Worm (Caenorhabditis elegans) whole organism, early embryonic: ENCODE data around the gene F46F5.5.

Experiments used
- B0310.2 ChIP-seq: sonication (generic microtip); optimal IDR thresholded peaks from 2 replicates; lab custom pipeline; 2016; ENCODE audit warnings: mild to moderate bottlenecking, missing genetic modification characterization, missing compliant biosample characterization
- F13C5.2 ChIP-seq: sonication (generic microtip); optimal IDR thresholded peaks from 2 replicates; lab custom pipeline; 2017; ENCODE audit warnings: mild to moderate bottlenecking, missing genetic modification characterization, inconsistent platforms, missing compliant biosample characterization
- aly-1 ChIP-seq: sonication (generic microtip); optimal IDR thresholded peaks from 2 replicates; lab custom pipeline; 2016; ENCODE audit warnings: missing genetic modification characterization, missing compliant biosample characterization
- ama-1 ChIP-seq: fragments of 150-350 bp; optimal IDR thresholded peaks from 2 replicates; lab custom pipeline; 2014
- ceh-13 ChIP-seq: fragments of 200-800 bp; sonication (Bioruptor generic); optimal IDR thresholded peaks from 2 replicates; lab custom pipeline; 2018; ENCODE audit warnings: mild to moderate bottlenecking, missing genetic modification characterization, missing compliant biosample characterization
- ceh-36 ChIP-seq: sonication (generic microtip); optimal IDR thresholded peaks from 2 replicates; lab custom pipeline; 2016; ENCODE audit warnings: missing genetic modification characterization, inconsistent platforms, missing compliant biosample characterization
- ets-7 ChIP-seq: sonication (generic microtip); optimal IDR thresholded peaks from 2 replicates; lab custom pipeline; 2016; ENCODE audit warnings: missing genotype, missing genetic modification characterization, missing compliant biosample characterization
- flt-1 ChIP-seq: fragments of 200-800 bp; sonication (Bioruptor generic); IDR thresholded peaks from 2 replicates; pipeline ENCODE4 v1.3.6; 2022; ENCODE audit warnings: missing genetic modification characterization, missing compliant biosample characterization
- hmbx-1 ChIP-seq: sonication (generic microtip); optimal IDR thresholded peaks from 2 replicates; lab custom pipeline; 2016; ENCODE audit warnings: mild to moderate bottlenecking, missing genetic modification characterization, missing compliant biosample characterization
- hmg-4 ChIP-seq: fragments of 200-800 bp; sonication (Bioruptor generic); optimal IDR thresholded peaks from 2 replicates; lab custom pipeline; 2018; ENCODE audit warnings: mild to moderate bottlenecking, missing genetic modification characterization, missing compliant biosample characterization
- hnd-1 ChIP-seq: sonication (generic microtip); optimal IDR thresholded peaks from 2 replicates; lab custom pipeline; 2016; ENCODE audit warnings: missing genetic modification characterization, missing compliant biosample characterization
- pes-1 ChIP-seq: fragments of 200-800 bp; sonication (Bioruptor generic); IDR thresholded peaks from 2 replicates; pipeline ENCODE4 v1.3.6; 2022; ENCODE audit warnings: missing genetic modification reagents, missing genetic modification characterization, missing compliant biosample characterization
- scrt-1 ChIP-seq: fragments of 200-800 bp; sonication (Bioruptor generic); IDR thresholded peaks from 2 replicates; pipeline ENCODE4 v1.3.6; 2022; ENCODE audit warnings: missing genetic modification characterization, missing compliant biosample characterization
- sea-1 ChIP-seq: fragments of 200-800 bp; sonication (Bioruptor generic); conservative IDR thresholded peaks from 2 replicates; pipeline ENCODE4 v1.3.6; 2022; ENCODE audit warnings: missing genetic modification characterization, missing compliant biosample characterization
- tbx-11 ChIP-seq: fragments of 200-800 bp; sonication (Bioruptor generic); IDR thresholded peaks from 2 replicates; pipeline ENCODE4 v1.3.6; 2022; ENCODE audit warnings: missing genetic modification characterization, missing compliant biosample characterization
- tbx-37 ChIP-seq: fragments of 200-800 bp; sonication (Bioruptor generic); conservative IDR thresholded peaks from 2 replicates; pipeline ENCODE4 v1.3.6; 2022; ENCODE audit warnings: missing genetic modification reagents, missing genetic modification characterization, missing compliant biosample characterization
- tra-4 ChIP-seq: sonication (generic microtip); optimal IDR thresholded peaks from 2 replicates; lab custom pipeline; 2017; ENCODE audit warnings: missing genetic modification characterization, missing compliant biosample characterization

Gene F46F5.5

ce11 chrII:786938-787337 lies 25.9 kb downstream of the F46F5.5 start, which contains the start of gene F46F5.16:
Gene F46F5.16 (plus strand): TSS chrII:787238.
- no peak for TF ChIP-seq ceh-36
- TF ChIP-seq scrt-1 (GFP tag; lab: Robert Waterston, UW), result no peak
- no peak for TF ChIP-seq ama-1 (lab: Kevin White, UChicago)
- TF ChIP-seq F13C5.2 (tag; lab: Kevin White, UChicago), result no peak
- no peak for TF ChIP-seq tra-4 (tag; lab: Kevin White, UChicago)
- TF ChIP-seq tbx-37 (GFP tag; lab: Robert Waterston, UW), result no peak
- TF ChIP-seq hmg-4, result no peak

ce11 chrII:783532-783931 lies 29.3 kb downstream of the F46F5.5 start, which contains the start of gene Y39F10A.6:
Gene Y39F10A.6 (minus strand): TSS chrII:783632.
- TF ChIP-seq hmg-4 (no peak), ama-1 (lab: Kevin White, UChicago) (no peak), sea-1 (GFP tag; lab: Robert Waterston, UW) (no peak), tbx-37 (GFP tag; lab: Robert Waterston, UW) (no peak), flt-1 (no peak), aly-1 (tag; lab: Kevin White, UChicago) (no peak), ets-7 (tag; lab: Kevin White, UChicago) (no peak), hmbx-1 (tag; lab: Kevin White, UChicago) (no peak), tbx-11 (GFP tag; lab: Robert Waterston, UW) (no peak)

ce11 chrII:782903-783302 lies 29.9 kb downstream of the F46F5.5 start, which contains the start of gene Y39F10A.3:
Gene Y39F10A.3 (minus strand): TSS chrII:783003.
- TF ChIP-seq hnd-1, result no peak
- no peak for TF ChIP-seq B0310.2
- no peak for TF ChIP-seq pes-1 (GFP tag; lab: Robert Waterston, UW)
- TF ChIP-seq aly-1 (tag; lab: Kevin White, UChicago), result no peak
- no peak for TF ChIP-seq hmg-4
- no peak for TF ChIP-seq scrt-1 (GFP tag; lab: Robert Waterston, UW)
- TF ChIP-seq ets-7 (tag; lab: Kevin White, UChicago), result no peak
- no peak for TF ChIP-seq hmbx-1 (tag; lab: Kevin White, UChicago)

- TF ChIP-seq ets-7 (tag; lab: Kevin White, UChicago), result no peak
- TF ChIP-seq B0310.2, result no peak
- no peak for TF ChIP-seq hmbx-1 (tag; lab: Kevin White, UChicago)
- TF ChIP-seq ceh-36, result no peak
- TF ChIP-seq scrt-1 (GFP tag; lab: Robert Waterston, UW), result no peak
- no peak for TF ChIP-seq pes-1 (GFP tag; lab: Robert Waterston, UW)
- no peak for TF ChIP-seq tbx-37 (GFP tag; lab: Robert Waterston, UW)
- TF ChIP-seq ama-1 (lab: Kevin White, UChicago), result no peak
- TF ChIP-seq F13C5.2 (tag; lab: Kevin White, UChicago), result no peak
- TF ChIP-seq hmg-4, result no peak
- TF ChIP-seq hnd-1, result no peak
- no peak for TF ChIP-seq sea-1 (GFP tag; lab: Robert Waterston, UW)
- TF ChIP-seq tbx-11 (GFP tag; lab: Robert Waterston, UW), result no peak
- TF ChIP-seq ceh-13 (GFP tag; lab: Kevin White, UChicago), result no peak
- no peak for TF ChIP-seq flt-1
Measured at ce11 chrII:775033-775432, 37.8 kb downstream of the F46F5.5 start, which contains the start of gene Y39F10A.1. Gene Y39F10A.1 (plus strand): TSS chrII:775333.

- TF ChIP-seq tbx-37 (GFP tag; lab: Robert Waterston, UW) (no peak), hmg-4 (no peak), tra-4 (tag; lab: Kevin White, UChicago) (no peak), ama-1 (lab: Kevin White, UChicago) (no peak), hnd-1 (no peak), pes-1 (GFP tag; lab: Robert Waterston, UW) (no peak), B0310.2 (no peak), tbx-11 (GFP tag; lab: Robert Waterston, UW) (no peak), flt-1 (no peak), aly-1 (tag; lab: Kevin White, UChicago) (no peak), ceh-36 (no peak), sea-1 (GFP tag; lab: Robert Waterston, UW) (no peak)
Measured at ce11 chrII:773830-774229, 39.0 kb downstream of the F46F5.5 start.

ce11 chrII:770253-770652 lies 42.6 kb downstream of the F46F5.5 start, which contains the start of gene C08G5.6:
Gene C08G5.6 (plus strand): TSS chrII:770553.
- TF ChIP-seq hmg-4, result no peak
- TF ChIP-seq tbx-37 (GFP tag; lab: Robert Waterston, UW), result no peak
- TF ChIP-seq hmbx-1 (tag; lab: Kevin White, UChicago), result no peak
- TF ChIP-seq ceh-13 (GFP tag; lab: Kevin White, UChicago), result no peak
- no peak for TF ChIP-seq aly-1 (tag; lab: Kevin White, UChicago)
- no peak for TF ChIP-seq pes-1 (GFP tag; lab: Robert Waterston, UW)
- TF ChIP-seq ets-7 (tag; lab: Kevin White, UChicago), result no peak
- TF ChIP-seq hnd-1, result no peak
- TF ChIP-seq tbx-11 (GFP tag; lab: Robert Waterston, UW), result no peak
- no peak for TF ChIP-seq flt-1
- TF ChIP-seq ama-1 (lab: Kevin White, UChicago), result no peak

ce11 chrII:769250-769649 lies 43.6 kb downstream of the F46F5.5 start:
- no peak for TF ChIP-seq hmbx-1 (tag; lab: Kevin White, UChicago)
- no peak for TF ChIP-seq F13C5.2 (tag; lab: Kevin White, UChicago)
- no peak for TF ChIP-seq flt-1
- no peak for TF ChIP-seq tbx-11 (GFP tag; lab: Robert Waterston, UW)
- no peak for TF ChIP-seq scrt-1 (GFP tag; lab: Robert Waterston, UW)
- TF ChIP-seq tra-4 (tag; lab: Kevin White, UChicago), result no peak
- no peak for TF ChIP-seq ets-7 (tag; lab: Kevin White, UChicago)
- TF ChIP-seq hnd-1, result no peak
- no peak for TF ChIP-seq ceh-36
- TF ChIP-seq aly-1 (tag; lab: Kevin White, UChicago), result no peak
- TF ChIP-seq B0310.2, result no peak
- no peak for TF ChIP-seq pes-1 (GFP tag; lab: Robert Waterston, UW)
- TF ChIP-seq ceh-13 (GFP tag; lab: Kevin White, UChicago), result no peak
- no peak for TF ChIP-seq sea-1 (GFP tag; lab: Robert Waterston, UW)
